Worm (Caenorhabditis elegans): ENCODE measurements around the gene rsp-1.

DNA sequence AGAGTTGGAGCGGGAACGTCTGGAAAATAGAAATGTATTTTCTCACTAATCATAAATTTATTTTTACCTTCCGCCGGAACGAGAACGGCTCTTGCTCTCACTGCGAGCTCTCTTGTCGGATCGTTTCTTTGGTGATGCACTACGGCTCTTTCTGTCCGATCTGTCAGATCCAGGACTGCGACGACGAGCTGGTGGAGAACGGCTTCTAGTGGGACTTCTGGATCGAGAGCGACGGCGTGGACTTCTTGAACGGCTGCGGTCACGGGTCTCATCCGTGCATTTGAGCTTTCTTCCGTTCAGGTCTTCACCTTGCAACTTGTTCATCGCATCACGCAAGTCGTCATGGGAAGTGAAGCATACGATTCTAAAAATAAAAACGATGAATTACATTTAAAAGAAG, 1.4 kb upstream of the rsp-1 start:
- TF ChIP-seq mep-1 (tag; optimal IDR thresholded peaks at IDR 0.05), result no peak
- no peak for TF ChIP-seq elt-1 (tag; optimal IDR thresholded peaks at IDR 0.05; ENCODE audit: borderline replicate concordance, insufficient read depth)
- no peak for TF ChIP-seq ceh-43 (GFP tag; optimal IDR thresholded peaks at IDR 0.05)
- no peak for TF ChIP-seq elt-3 (tag; optimal IDR thresholded peaks at IDR 0.05)
- no peak for TF ChIP-seq sem-2 (GFP tag; optimal IDR thresholded peaks at IDR 0.05)
- no peak for TF ChIP-seq unc-62 (GFP tag; optimal IDR thresholded peaks at IDR 0.05)
- TF ChIP-seq lin-13 (tag; optimal IDR thresholded peaks at IDR 0.05), result no peak
- no peak for TF ChIP-seq mab-5 (tag; optimal IDR thresholded peaks at IDR 0.05)
- TF ChIP-seq ztf-11 (tag; optimal IDR thresholded peaks at IDR 0.05), result no peak

Measured in whole organism, mixed stage, embryonic.